Fruit fly (Drosophila melanogaster) whole organism, prepupa: ENCODE data around the gene CG7183.

ENCODE experiments used
- CG10631 ChIP-seq: fragments of 200-800 bp; sonication (Bioruptor generic); optimal IDR thresholded peaks from 2 replicates; lab custom pipeline; 2016; ENCODE audit warnings: missing biosample characterization, missing genetic modification characterization
- CG11294 ChIP-seq: fragments of 200-800 bp; sonication (Bioruptor generic); IDR thresholded peaks from 2 replicates; pipeline ENCODE4 v1.3.6; 2022; ENCODE audit warnings: missing biosample characterization, missing genetic modification characterization
- CG11762 ChIP-seq: fragments of 200-800 bp; sonication (Bioruptor generic); optimal IDR thresholded peaks from 3 replicates; lab custom pipeline; 2016; ENCODE audit warnings: missing biosample characterization, missing genetic modification characterization; ENCODE audit not compliant: insufficient read depth
- CG11902 ChIP-seq: fragments of 200-800 bp; sonication (Bioruptor generic); optimal IDR thresholded peaks from 3 replicates; lab custom pipeline; 2016; ENCODE audit warnings: missing biosample characterization, missing genetic modification characterization
- CG15336 ChIP-seq: fragments of 200-800 bp; sonication (Bioruptor generic); IDR thresholded peaks from 2 replicates; pipeline ENCODE4 v1.3.6; 2022; ENCODE audit warnings: missing biosample characterization, missing genetic modification characterization
- CG1621 ChIP-seq: fragments of 200-800 bp; sonication (Bioruptor generic); optimal IDR thresholded peaks from 3 replicates; lab custom pipeline; 2018; ENCODE audit warnings: missing biosample characterization, mild to moderate bottlenecking, missing genetic modification characterization
- CG3919 ChIP-seq: fragments of 200-800 bp; sonication (Bioruptor generic); optimal IDR thresholded peaks from 3 replicates; lab custom pipeline; 2016; ENCODE audit warnings: missing biosample characterization, missing genetic modification characterization
- CG6163 ChIP-seq: fragments of 200-800 bp; sonication (Bioruptor generic); IDR thresholded peaks from 3 replicates; pipeline ENCODE4 v1.3.6; 2022; ENCODE audit warnings: missing biosample characterization, missing genetic modification characterization
- CG6276 ChIP-seq: fragments of 200-800 bp; sonication (Bioruptor generic); optimal IDR thresholded peaks from 2 replicates; lab custom pipeline; 2017; ENCODE audit warnings: missing biosample characterization, mild to moderate bottlenecking, missing genetic modification characterization
- CG6808 ChIP-seq: fragments of 200-800 bp; sonication (Bioruptor generic); optimal IDR thresholded peaks from 3 replicates; lab custom pipeline; 2017; ENCODE audit warnings: missing biosample characterization, missing genetic modification characterization, mild to moderate bottlenecking, moderate library complexity, missing genetic modification reagents
- CG6854 ChIP-seq: fragments of 200-800 bp; sonication (Bioruptor generic); optimal IDR thresholded peaks from 2 replicates; lab custom pipeline; 2017; ENCODE audit warnings: missing biosample characterization, mild to moderate bottlenecking, missing genetic modification characterization
- CG7368 ChIP-seq: fragments of 200-800 bp; sonication (Bioruptor generic); optimal IDR thresholded peaks from 3 replicates; lab custom pipeline; 2016; ENCODE audit warnings: missing biosample characterization, missing genetic modification characterization
- CG8632 ChIP-seq: fragments of 200-800 bp; sonication (Bioruptor generic); optimal IDR thresholded peaks from 3 replicates; lab custom pipeline; 2016; ENCODE audit warnings: missing biosample characterization, missing genetic modification characterization
- CG9139 ChIP-seq: fragments of 200-800 bp; sonication (Bioruptor generic); optimal IDR thresholded peaks from 3 replicates; lab custom pipeline; 2017; ENCODE audit warnings: missing biosample characterization, mild to moderate bottlenecking, missing genetic modification characterization
- Eip93F ChIP-seq: fragments of 200-800 bp; sonication (Bioruptor generic); optimal IDR thresholded peaks from 2 replicates; lab custom pipeline; 2016; ENCODE audit warnings: missing biosample characterization, mild to moderate bottlenecking, missing genetic modification characterization
- Ets96B ChIP-seq: fragments of 200-800 bp; optimal IDR thresholded peaks from 2 replicates; lab custom pipeline; 2019; ENCODE audit warnings: missing biosample characterization, mild to moderate bottlenecking, missing genetic modification characterization, moderate library complexity
- Hr39 ChIP-seq: fragments of 200-800 bp; sonication (Bioruptor generic); optimal IDR thresholded peaks from 2 replicates; lab custom pipeline; 2016; ENCODE audit warnings: missing biosample characterization, missing genetic modification characterization
- OdsH ChIP-seq: fragments of 200-800 bp; sonication (Bioruptor generic); optimal IDR thresholded peaks from 3 replicates; lab custom pipeline; 2016; ENCODE audit warnings: missing biosample characterization, missing genetic modification characterization
- Smox ChIP-seq: fragments of 200-800 bp; sonication (Bioruptor generic); optimal IDR thresholded peaks from 3 replicates; lab custom pipeline; 2016; ENCODE audit warnings: missing biosample characterization, missing genetic modification characterization
- Sox102F ChIP-seq: fragments of 200-800 bp; sonication (Bioruptor generic); optimal IDR thresholded peaks from 2 replicates; lab custom pipeline; 2016; ENCODE audit warnings: missing biosample characterization, mild to moderate bottlenecking, missing genetic modification characterization
- Sox15 ChIP-seq: fragments of 200-800 bp; sonication (Bioruptor generic); optimal IDR thresholded peaks from 3 replicates; lab custom pipeline; 2016; ENCODE audit warnings: missing biosample characterization, missing genetic modification characterization
- acj6 ChIP-seq: fragments of 200-800 bp; sonication (Bioruptor generic); optimal IDR thresholded peaks from 3 replicates; lab custom pipeline; 2016; ENCODE audit warnings: missing biosample characterization, missing genetic modification characterization
- dac ChIP-seq: fragments of 200-800 bp; sonication (Bioruptor generic); optimal IDR thresholded peaks from 2 replicates; lab custom pipeline; 2017; ENCODE audit warnings: missing biosample characterization, mild to moderate bottlenecking, missing genetic modification characterization
- dsx ChIP-seq: fragments of 200-800 bp; optimal IDR thresholded peaks from 3 replicates; lab custom pipeline; 2019; ENCODE audit warnings: missing biosample characterization, mild to moderate bottlenecking, missing genetic modification characterization, moderate library complexity; ENCODE audit not compliant: poor library complexity, severe bottlenecking
- eg ChIP-seq: fragments of 200-800 bp; sonication (Bioruptor generic); IDR thresholded peaks from 3 replicates; pipeline ENCODE4 v1.3.6; 2022; ENCODE audit warnings: missing biosample characterization, missing genetic modification characterization
- esn ChIP-seq: fragments of 200-800 bp; sonication (Bioruptor generic); optimal IDR thresholded peaks from 2 replicates; lab custom pipeline; 2016; ENCODE audit warnings: missing biosample characterization, mild to moderate bottlenecking, missing genetic modification characterization, moderate library complexity
- fd59A ChIP-seq: fragments of 200-800 bp; sonication (Bioruptor generic); optimal IDR thresholded peaks from 2 replicates; lab custom pipeline; 2017; ENCODE audit warnings: missing biosample characterization, mild to moderate bottlenecking, missing genetic modification characterization, missing genetic modification reagents
- fkh ChIP-seq: fragments of 200-800 bp; sonication (Bioruptor generic); optimal IDR thresholded peaks from 3 replicates; lab custom pipeline; 2017; ENCODE audit warnings: missing biosample characterization, mild to moderate bottlenecking, missing genetic modification characterization, moderate library complexity
- lz ChIP-seq: fragments of 200-800 bp; sonication (Bioruptor generic); optimal IDR thresholded peaks from 3 replicates; lab custom pipeline; 2016; ENCODE audit warnings: missing biosample characterization, missing genetic modification characterization
- net ChIP-seq: fragments of 200-800 bp; sonication (Bioruptor generic); optimal IDR thresholded peaks from 3 replicates; lab custom pipeline; 2016; ENCODE audit warnings: missing biosample characterization, missing genetic modification characterization
- salr ChIP-seq, 2 experiments: fragments of 200-800 bp; sonication (Bioruptor generic); optimal IDR thresholded peaks; 3 replicates each; lab custom pipeline; 2016 to 2018; ENCODE audit warnings: missing biosample characterization in 2 of 2, missing genetic modification characterization in 2 of 2, mild to moderate bottlenecking in 1 of 2
- spab ChIP-seq: fragments of 200-800 bp; sonication (Bioruptor generic); optimal IDR thresholded peaks from 2 replicates; lab custom pipeline; 2017; ENCODE audit warnings: missing biosample characterization, mild to moderate bottlenecking, missing genetic modification characterization, missing genetic modification reagents
- topi ChIP-seq: fragments of 200-800 bp; sonication (Bioruptor generic); optimal IDR thresholded peaks from 3 replicates; lab custom pipeline; 2016; ENCODE audit warnings: missing biosample characterization, missing genetic modification characterization

The CG7183 gene

dm6 chr3R:18220211-18220749 is at the start of gene CG7183, which contains the start of gene CG7988 (continued):
- TF ChIP-seq CG3919 (GFP tag; lab: Kevin White, UChicago) (peak; percentile 96), CG6163 (GFP tag; lab: Robert Waterston, UW) (peak; percentile 98), CG6854 (GFP tag; lab: Kevin White, UChicago) (peak; percentile 84), CG8632 (GFP tag; lab: Kevin White, UChicago) (peak; percentile 98), CG6808 (GFP tag; lab: Kevin White, UChicago) (peak; percentile 93), CG10631 (peak; percentile 99), fd59A (GFP tag; lab: Kevin White, UChicago) (peak; percentile 95), CG1621 (tag; lab: Kevin White, UChicago) (peak; percentile 94)

DNA sequence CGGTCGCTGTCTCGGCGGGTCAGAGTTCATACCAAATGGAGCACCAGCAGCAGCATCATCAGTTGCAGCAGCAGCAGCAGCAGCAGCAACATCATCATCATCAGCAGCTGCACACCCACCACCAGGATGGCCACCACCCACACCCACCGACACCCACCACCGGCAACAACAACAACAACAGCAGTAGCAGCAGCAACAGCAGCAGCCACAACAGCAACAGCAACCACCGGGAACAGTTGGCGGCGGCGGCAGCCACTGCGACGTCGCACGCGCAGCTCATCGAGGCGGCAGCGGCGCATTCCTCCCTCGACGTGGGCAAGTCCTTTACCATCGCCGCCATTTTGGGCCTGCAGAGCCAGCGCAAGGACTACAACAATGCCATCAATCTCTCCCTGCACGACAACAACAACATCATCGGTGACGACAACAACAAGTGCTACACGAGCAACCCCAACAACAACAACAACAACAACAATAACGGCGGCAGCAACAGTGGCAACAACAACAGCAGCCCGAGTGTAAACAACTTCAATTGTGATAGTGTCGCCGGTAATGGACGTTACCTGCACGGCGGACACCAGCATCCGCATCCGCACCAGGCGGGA is 49.3 kb upstream of the CG7183 start:
- TF ChIP-seq CG11902 (GFP tag; lab: Kevin White, UChicago): no peak
- TF ChIP-seq CG11294 (GFP tag; lab: Robert Waterston, UW): no peak
- no peak for TF ChIP-seq esn (GFP tag; lab: Kevin White, UChicago)
- TF ChIP-seq CG7368 (GFP tag; lab: Kevin White, UChicago): no peak
- no peak for TF ChIP-seq CG15336
- no peak for TF ChIP-seq salr (GFP tag; optimal IDR thresholded peaks at IDR 0.05; lab: Kevin White, UChicago)
- TF ChIP-seq CG9139 (GFP tag; lab: Kevin White, UChicago): no peak
- TF ChIP-seq net (GFP tag; lab: Kevin White, UChicago): no peak
- no peak for TF ChIP-seq fkh
- TF ChIP-seq Hr39: no peak
- no peak for TF ChIP-seq dac (GFP tag; lab: Kevin White, UChicago)
- no peak for TF ChIP-seq CG11762
- TF ChIP-seq OdsH (GFP tag; lab: Kevin White, UChicago): no peak
- TF ChIP-seq CG3919 (GFP tag; lab: Kevin White, UChicago): no peak
- TF ChIP-seq Sox15 (GFP tag; lab: Kevin White, UChicago): no peak
- TF ChIP-seq dsx (GFP tag; lab: Kevin White, UChicago): no peak

DNA sequence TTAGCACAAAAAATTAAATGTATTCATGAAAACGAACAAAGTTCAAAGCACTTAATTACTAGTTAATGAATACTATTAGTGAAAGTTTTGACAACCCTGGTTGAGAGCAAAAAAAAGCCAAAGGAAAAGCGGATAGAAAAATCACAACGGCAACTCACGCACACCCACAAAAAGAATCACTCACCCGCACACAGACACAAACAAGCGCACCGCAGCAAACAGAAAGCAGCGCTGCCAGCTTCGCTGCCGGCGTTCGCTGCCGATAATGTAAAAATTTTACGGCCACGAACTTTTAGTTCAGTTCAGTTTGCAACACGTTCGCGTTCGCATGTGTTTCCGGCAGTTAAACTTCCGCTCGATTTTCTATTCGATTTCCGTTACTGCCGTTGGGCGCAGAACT is 47.0 kb upstream of the CG7183 start, which contains the start of gene CG18599:
CG18599 (plus strand) TSS at position 301 of the 400 bp plus-strand sequence.
- TF ChIP-seq Ets96B (no peak), dac (GFP tag; lab: Kevin White, UChicago) (no peak), lz (GFP tag; lab: Kevin White, UChicago) (no peak), CG6276 (GFP tag; lab: Kevin White, UChicago) (no peak), spab (GFP tag; lab: Kevin White, UChicago) (no peak), acj6 (GFP tag; lab: Kevin White, UChicago) (no peak), net (GFP tag; lab: Kevin White, UChicago) (no peak)

DNA sequence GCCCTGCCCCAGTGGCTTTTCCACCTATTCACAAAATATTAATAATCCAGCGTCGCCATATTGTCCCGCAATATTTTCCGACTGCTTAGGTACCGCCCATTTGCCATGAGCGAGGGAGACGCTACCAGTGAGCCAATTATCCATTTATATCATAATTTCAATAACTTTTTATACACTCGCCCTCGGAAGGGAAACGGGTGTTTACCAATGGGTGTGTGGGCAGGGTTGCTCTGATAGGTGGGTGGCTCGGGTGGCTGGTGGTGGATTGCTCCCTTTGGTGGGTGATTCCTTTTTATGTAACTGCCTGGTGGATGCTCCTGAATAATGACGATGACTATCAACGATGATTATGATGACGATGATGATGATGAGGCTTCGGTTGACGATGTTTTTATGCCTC is 46.2 kb upstream of the CG7183 start:
- no peak for TF ChIP-seq OdsH (GFP tag; lab: Kevin White, UChicago)
- no peak for TF ChIP-seq CG8632 (GFP tag; lab: Kevin White, UChicago)
- no peak for TF ChIP-seq Eip93F (GFP tag; lab: Kevin White, UChicago)
- TF ChIP-seq eg (GFP tag; lab: Robert Waterston, UW): no peak
- no peak for TF ChIP-seq Sox15 (GFP tag; lab: Kevin White, UChicago)
- no peak for TF ChIP-seq esn (GFP tag; lab: Kevin White, UChicago)
- TF ChIP-seq topi: no peak
- no peak for TF ChIP-seq CG6854 (GFP tag; lab: Kevin White, UChicago)
- no peak for TF ChIP-seq Sox102F (GFP tag; lab: Kevin White, UChicago)
- no peak for TF ChIP-seq CG15336
- TF ChIP-seq Smox: no peak
- no peak for TF ChIP-seq Ets96B
